Worm (Caenorhabditis elegans) whole organism, early embryonic: ENCODE data around the gene Y105C5B.1418.

Source experiments
- B0310.2 ChIP-seq: sonication (generic microtip); optimal IDR thresholded peaks from 2 replicates; lab custom pipeline; 2016; ENCODE audit warnings: mild to moderate bottlenecking, missing genetic modification characterization, missing compliant biosample characterization
- F13C5.2 ChIP-seq: sonication (generic microtip); optimal IDR thresholded peaks from 2 replicates; lab custom pipeline; 2017; ENCODE audit warnings: mild to moderate bottlenecking, missing genetic modification characterization, inconsistent platforms, missing compliant biosample characterization
- aly-1 ChIP-seq: sonication (generic microtip); optimal IDR thresholded peaks from 2 replicates; lab custom pipeline; 2016; ENCODE audit warnings: missing genetic modification characterization, missing compliant biosample characterization
- ama-1 ChIP-seq: fragments of 150-350 bp; optimal IDR thresholded peaks from 2 replicates; lab custom pipeline; 2014
- ceh-13 ChIP-seq: fragments of 200-800 bp; sonication (Bioruptor generic); optimal IDR thresholded peaks from 2 replicates; lab custom pipeline; 2018; ENCODE audit warnings: mild to moderate bottlenecking, missing genetic modification characterization, missing compliant biosample characterization
- ceh-36 ChIP-seq: sonication (generic microtip); optimal IDR thresholded peaks from 2 replicates; lab custom pipeline; 2016; ENCODE audit warnings: missing genetic modification characterization, inconsistent platforms, missing compliant biosample characterization
- ets-7 ChIP-seq: sonication (generic microtip); optimal IDR thresholded peaks from 2 replicates; lab custom pipeline; 2016; ENCODE audit warnings: missing genotype, missing genetic modification characterization, missing compliant biosample characterization
- flt-1 ChIP-seq: fragments of 200-800 bp; sonication (Bioruptor generic); IDR thresholded peaks from 2 replicates; pipeline ENCODE4 v1.3.6; 2022; ENCODE audit warnings: missing genetic modification characterization, missing compliant biosample characterization
- hmbx-1 ChIP-seq: sonication (generic microtip); optimal IDR thresholded peaks from 2 replicates; lab custom pipeline; 2016; ENCODE audit warnings: mild to moderate bottlenecking, missing genetic modification characterization, missing compliant biosample characterization
- hmg-4 ChIP-seq: fragments of 200-800 bp; sonication (Bioruptor generic); optimal IDR thresholded peaks from 2 replicates; lab custom pipeline; 2018; ENCODE audit warnings: mild to moderate bottlenecking, missing genetic modification characterization, missing compliant biosample characterization
- hnd-1 ChIP-seq: sonication (generic microtip); optimal IDR thresholded peaks from 2 replicates; lab custom pipeline; 2016; ENCODE audit warnings: missing genetic modification characterization, missing compliant biosample characterization
- pes-1 ChIP-seq: fragments of 200-800 bp; sonication (Bioruptor generic); IDR thresholded peaks from 2 replicates; pipeline ENCODE4 v1.3.6; 2022; ENCODE audit warnings: missing genetic modification reagents, missing genetic modification characterization, missing compliant biosample characterization
- scrt-1 ChIP-seq: fragments of 200-800 bp; sonication (Bioruptor generic); IDR thresholded peaks from 2 replicates; pipeline ENCODE4 v1.3.6; 2022; ENCODE audit warnings: missing genetic modification characterization, missing compliant biosample characterization
- sea-1 ChIP-seq: fragments of 200-800 bp; sonication (Bioruptor generic); conservative IDR thresholded peaks from 2 replicates; pipeline ENCODE4 v1.3.6; 2022; ENCODE audit warnings: missing genetic modification characterization, missing compliant biosample characterization
- tbx-11 ChIP-seq: fragments of 200-800 bp; sonication (Bioruptor generic); IDR thresholded peaks from 2 replicates; pipeline ENCODE4 v1.3.6; 2022; ENCODE audit warnings: missing genetic modification characterization, missing compliant biosample characterization
- tbx-37 ChIP-seq: fragments of 200-800 bp; sonication (Bioruptor generic); conservative IDR thresholded peaks from 2 replicates; pipeline ENCODE4 v1.3.6; 2022; ENCODE audit warnings: missing genetic modification reagents, missing genetic modification characterization, missing compliant biosample characterization
- tra-4 ChIP-seq: sonication (generic microtip); optimal IDR thresholded peaks from 2 replicates; lab custom pipeline; 2017; ENCODE audit warnings: missing genetic modification characterization, missing compliant biosample characterization

The Y105C5B.1418 gene

DNA sequence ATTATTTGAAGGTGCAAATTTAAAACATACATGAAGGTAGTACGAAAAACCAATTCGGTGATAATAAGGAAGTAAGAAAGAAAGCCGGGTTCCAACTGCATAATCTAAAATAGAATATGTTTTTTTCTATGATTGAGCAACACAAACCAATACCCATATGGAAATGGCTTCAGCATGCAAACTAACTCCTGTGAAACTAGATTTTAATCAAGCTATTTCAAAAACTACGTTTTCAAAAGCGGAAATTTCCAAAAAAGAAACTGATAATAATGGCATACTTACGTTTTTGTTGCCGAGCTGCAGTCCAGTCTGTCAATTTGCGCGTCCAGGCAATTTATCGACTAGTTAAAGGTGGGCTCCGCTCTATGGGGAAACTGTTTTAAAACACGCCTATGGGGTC, at the start of gene Y105C5B.1418:
Gene Y105C5B.1418 (minus strand): TSS at position 101 of the 400 bp plus-strand sequence.
- no peak for TF ChIP-seq F13C5.2 (tag; lab: Kevin White, UChicago)
- TF ChIP-seq ceh-36 (tag; lab: Kevin White, UChicago) = no peak
- TF ChIP-seq pes-1 (GFP tag; lab: Robert Waterston, UW) = no peak
- no peak for TF ChIP-seq flt-1
- TF ChIP-seq aly-1 (tag; lab: Kevin White, UChicago) = no peak
- TF ChIP-seq scrt-1 = no peak
- TF ChIP-seq B0310.2 (tag; lab: Kevin White, UChicago) = no peak
- TF ChIP-seq ama-1 (lab: Kevin White, UChicago) = no peak
- TF ChIP-seq hmg-4 (GFP tag; lab: Kevin White, UChicago) = no peak

DNA sequence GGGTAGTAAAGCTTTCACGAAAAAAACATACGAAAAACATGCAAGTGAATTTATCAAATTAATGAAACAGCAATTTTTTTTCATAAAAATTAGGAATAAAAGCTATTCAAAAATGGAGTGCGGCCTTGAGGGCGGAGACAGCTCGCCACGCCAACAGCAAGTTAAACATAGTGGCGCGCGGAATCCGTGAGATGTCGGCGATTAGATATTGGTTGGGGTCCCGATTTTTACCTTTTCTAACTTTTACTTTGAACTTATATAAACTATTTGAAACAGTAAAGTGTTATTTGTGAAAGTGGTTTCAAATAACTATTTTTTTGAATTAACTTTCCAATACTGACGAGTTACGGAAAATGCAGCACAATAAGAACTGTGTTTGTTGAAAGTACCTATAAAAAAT, 18.4 kb upstream of the Y105C5B.1418 start:
- TF ChIP-seq aly-1 (tag; lab: Kevin White, UChicago) (no peak), flt-1 (no peak)

DNA sequence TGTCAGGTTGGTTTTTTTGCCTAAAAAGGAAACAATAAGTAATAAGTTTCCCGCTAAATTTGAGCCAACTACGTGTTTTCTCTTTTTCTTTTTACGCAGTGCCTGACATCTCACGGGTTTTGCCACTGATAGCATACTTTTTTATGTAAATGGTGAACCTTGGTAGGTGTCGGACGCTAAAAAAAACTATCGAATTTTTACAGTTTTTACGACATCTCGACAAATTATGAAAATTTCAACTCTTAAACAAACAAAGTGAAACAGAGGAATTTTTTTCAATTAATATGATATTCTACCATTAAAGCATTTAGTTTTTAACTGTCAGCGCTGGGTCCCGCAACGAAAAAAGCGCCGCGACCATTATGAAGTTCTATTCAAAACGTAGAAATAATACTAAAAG, 6.8 kb downstream of the Y105C5B.1418 start:
- no peak for TF ChIP-seq hmbx-1 (tag; lab: Kevin White, UChicago)
- no peak for TF ChIP-seq sea-1
- no peak for TF ChIP-seq F13C5.2 (tag; lab: Kevin White, UChicago)
- TF ChIP-seq tbx-37 = no peak
- no peak for TF ChIP-seq hnd-1 (tag; lab: Kevin White, UChicago)
- no peak for TF ChIP-seq ama-1 (lab: Kevin White, UChicago)
- TF ChIP-seq flt-1 = no peak
- TF ChIP-seq ets-7 (tag; lab: Kevin White, UChicago) = no peak

ce11 chrIV:16059496-16059895, 7.7 kb downstream of the Y105C5B.1418 start:
- TF ChIP-seq aly-1 (tag; lab: Kevin White, UChicago) (no peak), hmbx-1 (tag; lab: Kevin White, UChicago) (no peak), B0310.2 (tag; lab: Kevin White, UChicago) (no peak), hmg-4 (GFP tag; lab: Kevin White, UChicago) (no peak), tbx-37 (no peak), F13C5.2 (tag; lab: Kevin White, UChicago) (no peak), tra-4 (tag; lab: Kevin White, UChicago) (no peak)

DNA sequence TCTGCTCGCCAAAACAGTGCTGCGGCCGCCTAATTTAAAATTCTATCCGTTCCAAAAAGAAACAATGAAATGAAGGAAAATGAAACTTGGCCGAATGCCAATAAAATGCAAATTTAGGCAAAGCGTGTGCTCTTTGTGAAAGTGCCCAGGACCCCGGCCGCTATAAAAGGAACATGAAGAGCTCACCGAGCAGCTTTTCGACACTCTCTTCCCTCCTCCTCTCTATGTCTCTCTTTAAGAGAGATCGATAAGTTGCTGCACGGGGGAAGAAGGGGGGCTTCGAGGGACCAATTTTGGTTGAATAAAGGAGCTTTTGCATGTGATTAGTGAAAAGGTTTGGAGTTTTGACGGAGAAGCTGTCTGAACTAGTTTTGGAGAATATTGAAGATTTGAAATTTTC, 18.4 kb downstream of the Y105C5B.1418 start:
- TF ChIP-seq aly-1 (tag; lab: Kevin White, UChicago) = no peak
- TF ChIP-seq hmbx-1 (tag; lab: Kevin White, UChicago) = no peak
- no peak for TF ChIP-seq tra-4 (tag; lab: Kevin White, UChicago)
- TF ChIP-seq sea-1 = no peak
- TF ChIP-seq scrt-1 = no peak
- TF ChIP-seq ets-7 (tag; lab: Kevin White, UChicago) = no peak
- no peak for TF ChIP-seq tbx-11 (GFP tag; lab: Robert Waterston, UW)
- no peak for TF ChIP-seq ama-1 (lab: Kevin White, UChicago)
- TF ChIP-seq F13C5.2 (tag; lab: Kevin White, UChicago) = no peak
- TF ChIP-seq tbx-37 = no peak
- TF ChIP-seq flt-1 = no peak
- no peak for TF ChIP-seq pes-1 (GFP tag; lab: Robert Waterston, UW)
- no peak for TF ChIP-seq ceh-36 (tag; lab: Kevin White, UChicago)
- TF ChIP-seq ceh-13 (GFP tag; lab: Kevin White, UChicago) = no peak
- TF ChIP-seq hnd-1 (tag; lab: Kevin White, UChicago) = no peak
- no peak for TF ChIP-seq hmg-4 (GFP tag; lab: Kevin White, UChicago)
- no peak for TF ChIP-seq B0310.2 (tag; lab: Kevin White, UChicago)

- TF ChIP-seq ceh-13 (GFP tag; lab: Kevin White, UChicago) = no peak
- TF ChIP-seq tbx-11 (GFP tag; lab: Robert Waterston, UW) = no peak
- TF ChIP-seq ceh-36 (tag; lab: Kevin White, UChicago) = no peak
- no peak for TF ChIP-seq tra-4 (tag; lab: Kevin White, UChicago)
- no peak for TF ChIP-seq hmbx-1 (tag; lab: Kevin White, UChicago)
Measured at ce11 chrIV:16047468-16047867, 19.8 kb downstream of the Y105C5B.1418 start.

- TF ChIP-seq ama-1 (lab: Kevin White, UChicago) (no peak), aly-1 (tag; lab: Kevin White, UChicago) (no peak), hnd-1 (tag; lab: Kevin White, UChicago) (no peak), hmg-4 (GFP tag; lab: Kevin White, UChicago) (no peak), scrt-1 (no peak), tra-4 (tag; lab: Kevin White, UChicago) (no peak), B0310.2 (tag; lab: Kevin White, UChicago) (no peak), ets-7 (tag; lab: Kevin White, UChicago) (no peak), tbx-37 (no peak), ceh-36 (tag; lab: Kevin White, UChicago) (no peak), flt-1 (no peak), F13C5.2 (tag; lab: Kevin White, UChicago) (no peak), sea-1 (no peak), ceh-13 (GFP tag; lab: Kevin White, UChicago) (no peak), pes-1 (GFP tag; lab: Robert Waterston, UW) (no peak), hmbx-1 (tag; lab: Kevin White, UChicago) (no peak), tbx-11 (GFP tag; lab: Robert Waterston, UW) (no peak)
Measured at ce11 chrIV:16041038-16041437, 26.2 kb downstream of the Y105C5B.1418 start.

ce11 chrIV:16038000-16038399, 29.2 kb downstream of the Y105C5B.1418 start:
- no peak for TF ChIP-seq flt-1
- TF ChIP-seq tra-4 (tag; lab: Kevin White, UChicago) = no peak
- TF ChIP-seq hmbx-1 (tag; lab: Kevin White, UChicago) = no peak
- no peak for TF ChIP-seq tbx-37
- no peak for TF ChIP-seq scrt-1
- no peak for TF ChIP-seq B0310.2 (tag; lab: Kevin White, UChicago)
- no peak for TF ChIP-seq pes-1 (GFP tag; lab: Robert Waterston, UW)
- no peak for TF ChIP-seq tbx-11 (GFP tag; lab: Robert Waterston, UW)
- TF ChIP-seq sea-1 = no peak
- no peak for TF ChIP-seq F13C5.2 (tag; lab: Kevin White, UChicago)
- TF ChIP-seq aly-1 (tag; lab: Kevin White, UChicago) = no peak
- no peak for TF ChIP-seq ceh-36 (tag; lab: Kevin White, UChicago)
- no peak for TF ChIP-seq ama-1 (lab: Kevin White, UChicago)
- no peak for TF ChIP-seq hmg-4 (GFP tag; lab: Kevin White, UChicago)
- TF ChIP-seq hnd-1 (tag; lab: Kevin White, UChicago) = no peak
- TF ChIP-seq ets-7 (tag; lab: Kevin White, UChicago) = no peak
- TF ChIP-seq ceh-13 (GFP tag; lab: Kevin White, UChicago) = no peak
